Fruit fly (Drosophila melanogaster) whole organism, wandering third instar larva: ENCODE results near the gene CG11076.

Experiments used
- Abd-B ChIP-seq: fragments of >200 bp; optimal IDR thresholded peaks from 2 replicates; lab custom pipeline; 2017; ENCODE audit warnings: missing biosample characterization, missing genetic modification characterization
- CG32264 ChIP-seq: fragments of 200-800 bp; sonication (Bioruptor generic); optimal IDR thresholded peaks from 2 replicates; lab custom pipeline; 2016; ENCODE audit warnings: missing biosample characterization, missing genetic modification characterization
- CG9705 ChIP-seq: fragments of 200-800 bp; sonication (Bioruptor generic); optimal IDR thresholded peaks from 2 replicates; lab custom pipeline; 2018; ENCODE audit warnings: missing biosample characterization, mild to moderate bottlenecking, missing genetic modification characterization
- CrebA ChIP-seq: fragments of 200-800 bp; sonication (Bioruptor generic); optimal IDR thresholded peaks from 2 replicates; lab custom pipeline; 2016; ENCODE audit warnings: missing biosample characterization, mild to moderate bottlenecking, missing genetic modification characterization, borderline replicate concordance
- Dfd ChIP-seq: fragments of >200 bp; optimal IDR thresholded peaks from 2 replicates; lab custom pipeline; 2017; ENCODE audit warnings: missing biosample characterization, missing genetic modification characterization
- Dif ChIP-seq: fragments of 200-275, 200-300 bp; sonication (Bioruptor generic); optimal IDR thresholded peaks from 2 replicates; lab custom pipeline; 2018; ENCODE audit warnings: missing biosample characterization, missing genetic modification characterization; ENCODE audit not compliant: partially characterized antibody
- GATAd ChIP-seq: sonication (Bioruptor generic); optimal IDR thresholded peaks from 2 replicates; lab custom pipeline; 2016; ENCODE audit warnings: missing biosample characterization, missing genetic modification characterization
- HLH106 ChIP-seq: fragments of 200-800 bp; optimal IDR thresholded peaks from 3 replicates; lab custom pipeline; 2019; ENCODE audit warnings: missing biosample characterization, mild to moderate bottlenecking, missing genetic modification characterization, moderate library complexity
- Hnf4 ChIP-seq: fragments of 200-800 bp; sonication (Bioruptor generic); optimal IDR thresholded peaks from 2 replicates; lab custom pipeline; 2016; ENCODE audit warnings: missing biosample characterization, mild to moderate bottlenecking, missing genetic modification characterization
- Hr78 ChIP-seq: fragments of >200 bp; optimal IDR thresholded peaks from 2 replicates; lab custom pipeline; 2017; ENCODE audit warnings: missing biosample characterization, missing genetic modification characterization
- Hr83 ChIP-seq: fragments of 200-300 bp; sonication (Bioruptor generic); optimal IDR thresholded peaks from 2 replicates; lab custom pipeline; 2016; ENCODE audit warnings: missing biosample characterization, mild to moderate bottlenecking, missing genetic modification characterization, moderate library complexity; ENCODE audit not compliant: poor library complexity, severe bottlenecking
- Jra ChIP-seq: sonication (Bioruptor generic); optimal IDR thresholded peaks from 2 replicates; lab custom pipeline; 2016; ENCODE audit warnings: missing biosample characterization, missing genetic modification characterization
- Mio ChIP-seq: sonication (Bioruptor generic); optimal IDR thresholded peaks from 2 replicates; lab custom pipeline; 2016; ENCODE audit warnings: missing biosample characterization, missing genetic modification characterization
- Myc ChIP-seq: fragments of >200 bp; optimal IDR thresholded peaks from 2 replicates; lab custom pipeline; 2017
- N ChIP-seq: fragments of >200 bp; optimal IDR thresholded peaks from 2 replicates; lab custom pipeline; 2018; ENCODE audit warnings: missing biosample characterization, missing external identifiers, missing genetic modification characterization
- OdsH ChIP-seq: fragments of 200-800 bp; sonication (Bioruptor generic); optimal IDR thresholded peaks from 2 replicates; lab custom pipeline; 2016; ENCODE audit warnings: missing biosample characterization, mild to moderate bottlenecking, missing genetic modification characterization
- Rel ChIP-seq, 2 experiments: fragments of 200-800 bp; sonication (Bioruptor generic) in 1 of 2; optimal IDR thresholded peaks; 2 replicates in 1 of 2; 3 replicates in 1 of 2; lab custom pipeline; 2016 to 2019; ENCODE audit warnings: mild to moderate bottlenecking in 2 of 2, missing biosample characterization in 2 of 2, missing genetic modification characterization in 2 of 2, moderate library complexity in 1 of 2
- Sp1 ChIP-seq: fragments of 200-800 bp; sonication (Bioruptor generic); optimal IDR thresholded peaks from 3 replicates; lab custom pipeline; 2019; ENCODE audit warnings: missing biosample characterization, mild to moderate bottlenecking, missing genetic modification characterization, moderate library complexity
- Vsx2 ChIP-seq: fragments of 200-300, 225-300 bp; sonication (Bioruptor generic); optimal IDR thresholded peaks from 2 replicates; lab custom pipeline; 2018; ENCODE audit warnings: missing biosample characterization, missing genetic modification characterization; ENCODE audit not compliant: partially characterized antibody
- br ChIP-seq: fragments of 200-800 bp; sonication (Bioruptor generic); optimal IDR thresholded peaks from 2 replicates; lab custom pipeline; 2016; ENCODE audit warnings: missing biosample characterization, missing genetic modification characterization
- brk ChIP-seq: fragments of 200-800 bp; sonication (Bioruptor generic); optimal IDR thresholded peaks from 2 replicates; lab custom pipeline; 2016; ENCODE audit warnings: missing biosample characterization, mild to moderate bottlenecking, missing genetic modification characterization
- dl ChIP-seq, 2 experiments: fragments of 175-275, 200-275 bp in 1 of 2; fragments of 200-275 bp in 1 of 2; sonication (Bioruptor generic); optimal IDR thresholded peaks; lab custom pipeline; 2018; ENCODE audit warnings: mild to moderate bottlenecking in 2 of 2, missing biosample characterization in 2 of 2, missing genetic modification characterization in 2 of 2, moderate library complexity in 2 of 2; ENCODE audit not compliant: partially characterized antibody in 2 of 2, insufficient read depth in 1 of 2
- dsf ChIP-seq: sonication (Bioruptor generic); optimal IDR thresholded peaks from 2 replicates; lab custom pipeline; 2016; ENCODE audit warnings: missing biosample characterization, missing genetic modification characterization, borderline replicate concordance
- ey ChIP-seq: fragments of 200-800 bp; sonication (Bioruptor generic); optimal IDR thresholded peaks from 2 replicates; lab custom pipeline; 2016; ENCODE audit warnings: missing biosample characterization, missing genetic modification characterization
- fru ChIP-seq: fragments of 200-800 bp; sonication (Bioruptor generic); optimal IDR thresholded peaks from 3 replicates; lab custom pipeline; 2016; ENCODE audit warnings: missing biosample characterization, mild to moderate bottlenecking, missing genetic modification characterization
- h ChIP-seq: fragments of 200-800 bp; sonication (Bioruptor generic); optimal IDR thresholded peaks from 3 replicates; lab custom pipeline; 2016; ENCODE audit warnings: missing biosample characterization, mild to moderate bottlenecking, missing genetic modification characterization
- jim ChIP-seq: fragments of 175-275, 200-325 bp; sonication (Bioruptor generic); optimal IDR thresholded peaks from 2 replicates; lab custom pipeline; 2016; ENCODE audit warnings: missing biosample characterization, mild to moderate bottlenecking, missing genetic modification characterization
- lola ChIP-seq: fragments of >200 bp; optimal IDR thresholded peaks from 2 replicates; lab custom pipeline; 2017; ENCODE audit warnings: missing biosample characterization, missing genetic modification characterization
- pan ChIP-seq: fragments of >200 bp; optimal IDR thresholded peaks from 2 replicates; lab custom pipeline; 2017
- psq ChIP-seq: fragments of 200-800 bp; sonication (Bioruptor generic); optimal IDR thresholded peaks from 3 replicates; lab custom pipeline; 2017; ENCODE audit warnings: missing biosample characterization, mild to moderate bottlenecking, missing genetic modification characterization, moderate library complexity
- rgr ChIP-seq: fragments of 200-800 bp; sonication (Bioruptor generic); optimal IDR thresholded peaks from 3 replicates; lab custom pipeline; 2016; ENCODE audit warnings: missing biosample characterization, mild to moderate bottlenecking, missing genetic modification characterization
- sage ChIP-seq: fragments of 200-800 bp; sonication (Bioruptor generic); optimal IDR thresholded peaks from 2 replicates; lab custom pipeline; 2016; ENCODE audit warnings: missing biosample characterization, mild to moderate bottlenecking, missing genetic modification characterization
- tai ChIP-seq: sonication (Bioruptor generic); optimal IDR thresholded peaks from 2 replicates; lab custom pipeline; 2016; ENCODE audit warnings: missing biosample characterization, missing genetic modification characterization
- usp ChIP-seq: fragments of >200 bp; optimal IDR thresholded peaks from 2 replicates; lab custom pipeline; 2017; ENCODE audit warnings: missing biosample characterization, missing genetic modification characterization
- woc ChIP-seq: sonication (Bioruptor generic); optimal IDR thresholded peaks from 2 replicates; lab custom pipeline; 2016; ENCODE audit warnings: missing biosample characterization, mild to moderate bottlenecking, missing genetic modification characterization

The CG11076 gene

DNA sequence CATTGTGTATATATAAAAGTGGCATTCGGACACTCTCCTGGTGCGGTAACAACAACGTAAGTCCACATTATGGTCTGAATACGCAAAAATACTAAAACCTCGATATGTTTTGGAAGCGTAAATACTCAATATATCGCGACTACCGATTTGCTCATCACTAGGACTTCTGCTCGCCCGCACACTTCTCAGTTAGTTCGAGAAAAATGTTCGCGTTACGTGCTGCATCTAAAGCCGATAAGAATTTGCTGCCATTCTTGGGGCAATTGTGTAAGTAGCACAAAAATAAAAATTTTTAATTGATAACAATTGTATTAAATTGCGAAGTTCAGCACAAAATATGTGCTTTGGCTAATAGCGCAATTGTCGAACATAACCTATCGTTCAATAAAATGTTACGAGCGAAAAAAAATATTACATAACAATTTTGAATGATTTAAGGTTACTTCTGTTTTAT is at the start of gene CG11076:
CG11076 (minus strand) TSS at position 71 of the 454 bp plus-strand sequence.
- TF ChIP-seq Vsx2 (GFP tag; lab: Kevin White, UChicago): no peak
- peak; percentile 13 for TF ChIP-seq brk
- TF ChIP-seq h (GFP tag; lab: Kevin White, UChicago): peak; percentile 40
- no peak for TF ChIP-seq dl (GFP tag; optimal IDR thresholded peaks at IDR 0.05; lab: Kevin White, UChicago; ENCODE audit: insufficient read depth in 1 of 2, partially characterized antibody in 2 of 2)
- TF ChIP-seq Sp1 (GFP tag; lab: Kevin White, UChicago): no peak
- TF ChIP-seq CG9705: no peak
- peak; percentile 8 for TF ChIP-seq N (GFP tag; lab: Kevin White, UChicago)
- TF ChIP-seq CG32264 (GFP tag; lab: Kevin White, UChicago): no peak
- TF ChIP-seq br (GFP tag; lab: Kevin White, UChicago): peak; percentile 75
- TF ChIP-seq jim (GFP tag; lab: Kevin White, UChicago): no peak
- peak; percentile 49 for TF ChIP-seq Jra
- TF ChIP-seq pan (lab: Kevin White, UChicago): no peak
- peak; percentile 56 for TF ChIP-seq woc
- no peak for TF ChIP-seq rgr
- peak; percentile 28 for TF ChIP-seq fru (GFP tag; lab: Kevin White, UChicago)
- TF ChIP-seq Dif (GFP tag; lab: Kevin White, UChicago): peak; percentile 54
- TF ChIP-seq Rel (GFP tag; optimal IDR thresholded peaks at IDR 0.05; lab: Kevin White, UChicago): no peak
- no peak for TF ChIP-seq Rel (tag; optimal IDR thresholded peaks at IDR 0.05; lab: Kevin White, UChicago)
- TF ChIP-seq dsf (GFP tag; lab: Kevin White, UChicago): peak; percentile 35
- no peak for TF ChIP-seq CrebA
- TF ChIP-seq OdsH: no peak
- TF ChIP-seq Myc (lab: Kevin White, UChicago): no peak
- no peak for TF ChIP-seq psq (GFP tag; lab: Kevin White, UChicago)
- TF ChIP-seq Hr78 (GFP tag; lab: Kevin White, UChicago): no peak
- TF ChIP-seq ey (GFP tag; lab: Kevin White, UChicago): no peak
- no peak for TF ChIP-seq sage
- peak; percentile 70 for TF ChIP-seq tai
- peak; percentile 28 for TF ChIP-seq Hnf4 (GFP tag; lab: Kevin White, UChicago)
- no peak for TF ChIP-seq GATAd
- peak; percentile 80 for TF ChIP-seq Hr83 (GFP tag; lab: Kevin White, UChicago)

DNA sequence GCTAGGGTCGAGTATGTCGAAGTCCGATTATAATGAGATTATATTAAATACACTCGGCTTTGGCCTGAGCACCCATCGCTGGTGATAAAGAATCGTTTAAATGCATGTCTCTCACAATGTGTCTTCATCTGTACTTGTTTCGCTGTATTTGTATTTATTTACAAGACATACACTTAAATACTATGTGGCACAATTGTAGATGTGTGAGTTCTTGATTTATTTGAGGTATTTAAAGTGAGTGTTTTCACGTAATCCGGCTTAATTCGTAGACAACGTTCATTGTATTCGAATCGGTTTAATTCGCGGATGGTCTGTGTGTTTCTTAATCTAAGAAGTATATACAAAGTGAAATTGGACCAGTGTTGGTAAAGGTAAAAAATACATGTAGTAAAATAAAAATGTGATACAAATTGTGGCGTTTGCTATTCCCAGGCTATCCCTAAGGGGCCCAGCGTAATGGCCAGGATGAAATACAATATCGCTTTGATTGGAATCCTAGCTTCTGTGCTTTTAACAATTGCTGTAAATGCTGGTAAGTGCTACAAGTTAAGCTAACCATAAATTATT is 33.2 kb upstream of the CG11076 start, which contains the start of gene Zyx:
Zyx (minus strand) TSS at position 350 of the 567 bp plus-strand sequence.
- TF ChIP-seq Dfd (GFP tag; lab: Kevin White, UChicago): no peak
- no peak for TF ChIP-seq CrebA
- no peak for TF ChIP-seq woc
- TF ChIP-seq Abd-B (GFP tag; lab: Kevin White, UChicago): no peak
- no peak for TF ChIP-seq tai
- TF ChIP-seq rgr: no peak
- no peak for TF ChIP-seq Jra
- no peak for TF ChIP-seq lola
- no peak for TF ChIP-seq Rel (GFP tag; optimal IDR thresholded peaks at IDR 0.05; lab: Kevin White, UChicago)
- TF ChIP-seq Rel (tag; optimal IDR thresholded peaks at IDR 0.05; lab: Kevin White, UChicago): no peak
- TF ChIP-seq Sp1 (GFP tag; lab: Kevin White, UChicago): no peak
- no peak for TF ChIP-seq psq (GFP tag; lab: Kevin White, UChicago)
- TF ChIP-seq h (GFP tag; lab: Kevin White, UChicago): no peak
- TF ChIP-seq sage: no peak
- no peak for TF ChIP-seq Hr78 (GFP tag; lab: Kevin White, UChicago)
- TF ChIP-seq Myc (lab: Kevin White, UChicago): no peak
- no peak for TF ChIP-seq br (GFP tag; lab: Kevin White, UChicago)
- no peak for TF ChIP-seq usp (GFP tag; lab: Kevin White, UChicago)
- TF ChIP-seq Mio (GFP tag; lab: Kevin White, UChicago): no peak

dm6 chr4:1064219-1064618 is 32.7 kb upstream of the CG11076 start:
- TF ChIP-seq Dfd (GFP tag; lab: Kevin White, UChicago) (no peak), psq (GFP tag; lab: Kevin White, UChicago) (peak; percentile 5), HLH106 (no peak), Hr78 (GFP tag; lab: Kevin White, UChicago) (no peak), pan (lab: Kevin White, UChicago) (no peak), fru (GFP tag; lab: Kevin White, UChicago) (peak; percentile 12), GATAd (no peak), Mio (GFP tag; lab: Kevin White, UChicago) (no peak), rgr (no peak), br (GFP tag; lab: Kevin White, UChicago) (no peak), Myc (lab: Kevin White, UChicago) (no peak)
